Worm (Caenorhabditis elegans) whole organism, midembryonic: ENCODE data around the gene F23A7.8.
"Not testable (repeated sequence)": the region's sequence is repeated elsewhere in the genome, so short reads cannot be mapped to it uniquely, and the experiment has no call there.

Experiments
- T22C8.4 ChIP-seq: fragments of 200-800 bp; sonication (Bioruptor generic); IDR thresholded peaks from 2 replicates; pipeline ENCODE4 v1.3.6; 2022; ENCODE audit warnings: missing genetic modification characterization, missing compliant biosample characterization
- cog-1 ChIP-seq: sonication (generic microtip); optimal IDR thresholded peaks from 2 replicates; lab custom pipeline; 2016; ENCODE audit warnings: missing genetic modification characterization, missing compliant biosample characterization
- flt-1 ChIP-seq: fragments of 200-800 bp; sonication (Bioruptor generic); IDR thresholded peaks from 2 replicates; pipeline ENCODE4 v1.3.6; 2022; ENCODE audit warnings: missing genetic modification characterization, missing compliant biosample characterization
- klf-2 ChIP-seq: fragments of 200-800 bp; sonication (Bioruptor generic); conservative IDR thresholded peaks from 2 replicates; pipeline ENCODE4 v1.3.6; 2022; ENCODE audit warnings: missing genetic modification reagents, missing genetic modification characterization, missing compliant biosample characterization
- med-1 ChIP-seq: sonication (generic microtip); optimal IDR thresholded peaks from 2 replicates; lab custom pipeline; 2017; ENCODE audit warnings: missing genetic modification characterization, mild to moderate bottlenecking, missing compliant biosample characterization, antibody characterized with exemption, missing genetic modification reagents; ENCODE audit not compliant: insufficient read depth
- ref-1 ChIP-seq: fragments of 200-800 bp; sonication (Bioruptor generic); conservative IDR thresholded peaks from 2 replicates; pipeline ENCODE4 v1.3.6; 2022; ENCODE audit warnings: missing genetic modification reagents, missing genetic modification characterization, missing compliant biosample characterization
- tab-1 ChIP-seq: fragments of 200-800 bp; sonication (Bioruptor generic); IDR thresholded peaks from 2 replicates; pipeline ENCODE4 v1.3.6; 2022; ENCODE audit warnings: missing genetic modification characterization, missing compliant biosample characterization
- ztf-23 ChIP-seq: fragments of 200-800 bp; sonication (Bioruptor generic); IDR thresholded peaks from 2 replicates; pipeline ENCODE4 v1.3.6; 2022; ENCODE audit warnings: missing genetic modification reagents, missing genetic modification characterization, missing compliant biosample characterization
- ztf-29 ChIP-seq: fragments of 200-800 bp; sonication (Bioruptor generic); IDR thresholded peaks from 2 replicates; pipeline ENCODE4 v1.3.6; 2022; ENCODE audit warnings: missing genetic modification reagents, missing genetic modification characterization, missing compliant biosample characterization

F23A7.8 gene

DNA sequence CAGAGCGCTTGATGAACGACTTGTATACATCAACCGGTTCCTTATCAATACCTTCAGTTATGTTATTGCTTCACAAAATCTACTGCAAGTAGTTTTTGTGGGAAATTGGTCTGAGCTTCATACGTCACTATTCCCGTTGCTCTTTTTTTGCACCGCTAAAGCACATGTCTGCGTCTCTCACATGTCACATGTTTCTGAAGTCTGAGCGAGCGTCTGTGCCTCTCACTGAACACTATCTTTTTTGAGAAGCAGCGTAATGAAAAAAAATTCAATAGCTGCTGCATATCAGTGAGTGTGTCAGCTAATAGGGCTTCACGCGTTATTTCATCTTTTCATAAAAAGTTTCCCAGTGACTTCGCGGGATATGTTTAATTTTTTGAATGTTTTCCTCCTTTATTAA is 5.1 kb downstream of the F23A7.8 start:
- TF ChIP-seq ref-1 (GFP tag; lab: Robert Waterston, UW), result no peak
- TF ChIP-seq T22C8.4 (GFP tag; lab: Robert Waterston, UW), result no peak
- TF ChIP-seq ztf-29 (GFP tag; lab: Robert Waterston, UW), result no peak
- TF ChIP-seq flt-1 (GFP tag; lab: Robert Waterston, UW), result no peak
- TF ChIP-seq ztf-23, result no peak
- no peak for TF ChIP-seq tab-1 (GFP tag; lab: Robert Waterston, UW)
- no peak for TF ChIP-seq cog-1
- no peak for TF ChIP-seq klf-2 (GFP tag; lab: Robert Waterston, UW)

DNA sequence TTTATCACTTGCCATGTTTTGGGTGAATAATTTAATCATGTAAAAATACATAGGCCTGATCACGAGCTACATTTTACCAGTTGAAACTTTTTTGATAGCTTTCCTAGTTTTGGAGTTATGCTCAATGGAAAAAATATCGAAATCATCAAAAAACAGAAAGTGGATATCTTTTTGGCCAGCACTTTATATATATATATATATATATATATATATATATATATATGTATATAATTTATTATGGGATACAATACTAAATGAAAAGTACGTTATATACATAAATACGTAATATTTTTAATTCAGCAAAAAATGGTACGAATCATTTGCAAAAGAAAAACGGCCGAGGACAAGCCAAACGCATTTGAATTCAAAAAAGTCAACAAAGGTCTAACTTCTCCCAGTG is 6.5 kb downstream of the F23A7.8 start, which contains the start of gene F23A7.3:
Gene F23A7.3 (plus strand): TSS at position 301 of the 400 bp plus-strand sequence.
- not testable (repeated sequence) for TF ChIP-seq flt-1 (GFP tag; lab: Robert Waterston, UW); ztf-29 (GFP tag; lab: Robert Waterston, UW); med-1 (GFP tag; lab: Kevin White, UChicago)

DNA sequence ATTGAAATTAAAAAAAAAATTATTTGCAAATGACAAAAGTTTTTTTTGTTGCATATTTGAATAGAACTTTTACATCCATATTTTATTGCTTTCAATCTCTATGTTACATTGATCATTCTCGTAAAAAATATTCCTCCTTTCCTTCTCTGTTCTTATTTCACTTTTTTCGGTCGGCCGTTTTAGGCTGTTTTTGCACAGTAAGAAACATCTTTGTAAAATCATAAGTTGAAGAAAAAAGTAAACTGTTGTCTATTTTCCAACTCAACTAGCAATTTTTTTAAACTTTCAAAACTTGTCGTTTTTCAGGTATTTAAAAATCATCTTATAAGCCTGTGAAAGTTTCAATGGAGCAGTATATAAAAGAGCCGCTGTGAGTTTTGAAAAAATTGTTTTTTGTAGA is 15.4 kb downstream of the F23A7.8 start, which contains the start of gene F23A7.5:
Gene F23A7.5 (plus strand): TSS at position 301 of the 400 bp plus-strand sequence.
- TF ChIP-seq cog-1, result no peak
- TF ChIP-seq ztf-29 (GFP tag; lab: Robert Waterston, UW), result no peak
- no peak for TF ChIP-seq ztf-23
- no peak for TF ChIP-seq ref-1 (GFP tag; lab: Robert Waterston, UW)
- TF ChIP-seq flt-1 (GFP tag; lab: Robert Waterston, UW), result no peak
- TF ChIP-seq tab-1 (GFP tag; lab: Robert Waterston, UW), result no peak
- TF ChIP-seq med-1 (GFP tag; lab: Kevin White, UChicago), result no peak
- no peak for TF ChIP-seq klf-2 (GFP tag; lab: Robert Waterston, UW)
- TF ChIP-seq T22C8.4 (GFP tag; lab: Robert Waterston, UW), result no peak

DNA sequence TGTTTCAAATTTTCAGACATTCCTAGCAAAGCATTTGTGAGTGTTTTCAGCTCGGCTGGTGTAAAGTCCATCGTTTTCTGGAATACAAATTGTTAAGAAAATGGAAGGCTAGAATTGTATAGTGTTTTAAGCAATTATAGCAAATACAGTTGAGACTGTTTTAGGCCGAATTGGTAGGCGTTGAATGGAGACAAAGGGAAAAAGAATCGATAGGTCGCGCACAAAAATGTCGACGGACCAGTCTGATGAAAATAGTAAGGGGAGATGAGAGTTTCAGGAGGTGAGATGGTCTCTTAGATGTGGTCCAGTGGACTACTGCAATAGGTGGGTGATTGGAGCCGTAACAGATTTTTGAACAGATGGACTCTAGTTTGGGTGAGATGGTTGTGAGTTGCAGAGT is 27.5 kb downstream of the F23A7.8 start:
- TF ChIP-seq klf-2 (GFP tag; lab: Robert Waterston, UW) (no peak), ref-1 (GFP tag; lab: Robert Waterston, UW) (no peak), ztf-29 (GFP tag; lab: Robert Waterston, UW) (no peak), tab-1 (GFP tag; lab: Robert Waterston, UW) (no peak), flt-1 (GFP tag; lab: Robert Waterston, UW) (no peak), T22C8.4 (GFP tag; lab: Robert Waterston, UW) (no peak), cog-1 (no peak), ztf-23 (no peak), med-1 (GFP tag; lab: Kevin White, UChicago) (no peak)

DNA sequence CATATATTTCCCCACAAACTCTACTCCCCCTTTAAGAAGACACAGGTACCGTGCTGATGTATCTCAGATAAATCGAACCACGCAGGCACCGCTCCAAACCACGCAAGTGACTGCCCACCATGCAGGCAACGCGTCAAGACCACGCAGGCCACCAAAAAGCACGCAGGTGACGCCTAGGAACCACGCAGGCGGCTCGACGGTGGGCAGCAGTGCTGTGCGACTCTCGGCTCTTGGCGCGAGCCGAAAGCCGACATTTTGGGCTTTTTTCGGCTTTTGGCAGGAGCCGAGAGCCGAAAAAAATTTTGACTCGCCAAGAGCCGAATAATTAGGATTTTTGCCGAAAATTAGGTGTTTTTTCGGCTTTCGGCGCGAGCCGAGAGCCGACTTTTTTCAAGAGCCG is 30.0 kb downstream of the F23A7.8 start:
- TF ChIP-seq ztf-29 (GFP tag; lab: Robert Waterston, UW) (no peak), klf-2 (GFP tag; lab: Robert Waterston, UW) (no peak), cog-1 (no peak), med-1 (GFP tag; lab: Kevin White, UChicago) (no peak), ztf-23 (no peak), T22C8.4 (GFP tag; lab: Robert Waterston, UW) (no peak), tab-1 (GFP tag; lab: Robert Waterston, UW) (0 out of 2 replicates have a peak, but pooled peaks have one; percentile 25)

DNA sequence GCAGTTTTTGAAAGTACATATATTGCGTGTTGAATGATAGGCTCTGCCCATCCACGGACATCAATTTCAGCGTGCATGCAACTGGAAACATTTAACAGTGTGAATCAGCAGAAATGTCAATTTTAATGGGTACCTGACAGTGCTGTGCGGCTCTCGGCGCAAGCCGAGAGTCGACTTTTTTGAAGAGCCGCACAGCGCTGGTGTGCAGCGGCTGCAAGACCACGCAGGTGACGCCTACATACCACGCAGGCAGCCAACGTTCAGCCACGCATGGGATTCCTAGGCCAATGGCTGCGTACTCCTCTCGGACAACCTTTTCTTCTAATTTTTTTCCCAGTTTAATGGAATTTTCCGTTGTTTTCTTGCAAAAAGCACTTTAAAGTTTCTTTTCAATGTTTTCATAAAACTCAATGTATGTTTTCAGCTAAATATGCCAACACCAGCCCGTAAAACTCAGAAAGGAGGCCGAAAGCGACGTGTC is 31.6 kb downstream of the F23A7.8 start, which contains the start of gene W10G6.1:
Gene W10G6.1 (plus strand): TSS at position 431 of the 481 bp plus-strand sequence.
- no peak for TF ChIP-seq ztf-29 (GFP tag; lab: Robert Waterston, UW)
- TF ChIP-seq T22C8.4 (GFP tag; lab: Robert Waterston, UW), result no peak
- TF ChIP-seq cog-1, result no peak
- no peak for TF ChIP-seq tab-1 (GFP tag; lab: Robert Waterston, UW)
- no peak for TF ChIP-seq med-1 (GFP tag; lab: Kevin White, UChicago)
- no peak for TF ChIP-seq ztf-23
- no peak for TF ChIP-seq klf-2 (GFP tag; lab: Robert Waterston, UW)
- no peak for TF ChIP-seq flt-1 (GFP tag; lab: Robert Waterston, UW)
- no peak for TF ChIP-seq ref-1 (GFP tag; lab: Robert Waterston, UW)

DNA sequence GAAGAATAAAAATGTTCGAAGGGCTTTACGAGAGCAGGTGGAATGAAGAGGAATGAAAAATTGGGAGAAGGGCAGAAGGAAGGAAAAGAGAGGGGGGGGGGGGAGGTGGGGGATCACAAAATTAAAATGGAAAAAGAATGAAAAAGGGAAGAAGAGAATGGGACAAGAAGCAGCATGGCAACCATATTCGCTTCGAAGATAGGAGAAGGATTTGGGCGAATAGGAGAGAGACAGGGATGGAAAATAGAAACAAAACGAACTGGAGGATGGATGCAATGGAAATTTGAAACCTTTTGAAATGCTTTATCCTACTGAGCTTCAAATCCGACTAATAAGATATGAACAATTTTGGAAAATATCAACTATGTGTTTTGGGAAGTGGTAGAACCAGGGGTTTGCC is 37.5 kb downstream of the F23A7.8 start, which contains the start of gene W10G6.6:
Gene W10G6.6 (minus strand): TSS at position 101 of the 400 bp plus-strand sequence.
- TF ChIP-seq med-1 (GFP tag; lab: Kevin White, UChicago), result no peak
- TF ChIP-seq ref-1 (GFP tag; lab: Robert Waterston, UW), result no peak
- no peak for TF ChIP-seq ztf-29 (GFP tag; lab: Robert Waterston, UW)
- no peak for TF ChIP-seq flt-1 (GFP tag; lab: Robert Waterston, UW)
- TF ChIP-seq cog-1, result no peak
- no peak for TF ChIP-seq ztf-23
- no peak for TF ChIP-seq klf-2 (GFP tag; lab: Robert Waterston, UW)
- TF ChIP-seq tab-1 (GFP tag; lab: Robert Waterston, UW), result no peak
- no peak for TF ChIP-seq T22C8.4 (GFP tag; lab: Robert Waterston, UW)

DNA sequence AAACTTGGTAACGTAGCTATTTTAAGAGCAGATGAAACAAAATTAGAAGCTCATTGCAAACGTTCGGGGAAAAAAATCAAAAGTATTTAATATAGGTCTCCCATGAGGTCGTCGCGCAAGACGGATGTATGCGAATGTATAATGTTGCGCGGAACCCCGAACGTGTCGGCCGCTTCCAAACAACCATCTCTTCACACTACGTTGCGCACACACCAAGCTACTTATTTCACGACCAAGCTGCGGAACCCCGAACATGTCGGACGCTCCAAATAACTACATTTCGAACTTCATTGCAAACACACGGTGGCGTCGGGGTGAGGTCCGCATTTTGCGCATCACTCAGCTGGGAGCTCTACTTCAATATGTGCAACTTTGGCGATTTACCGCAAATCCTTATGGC is 45.3 kb downstream of the F23A7.8 start:
- no peak for TF ChIP-seq tab-1 (GFP tag; lab: Robert Waterston, UW)
- TF ChIP-seq med-1 (GFP tag; lab: Kevin White, UChicago), result no peak
- no peak for TF ChIP-seq ztf-23
- TF ChIP-seq cog-1, result no peak
- no peak for TF ChIP-seq klf-2 (GFP tag; lab: Robert Waterston, UW)
- no peak for TF ChIP-seq T22C8.4 (GFP tag; lab: Robert Waterston, UW)

DNA sequence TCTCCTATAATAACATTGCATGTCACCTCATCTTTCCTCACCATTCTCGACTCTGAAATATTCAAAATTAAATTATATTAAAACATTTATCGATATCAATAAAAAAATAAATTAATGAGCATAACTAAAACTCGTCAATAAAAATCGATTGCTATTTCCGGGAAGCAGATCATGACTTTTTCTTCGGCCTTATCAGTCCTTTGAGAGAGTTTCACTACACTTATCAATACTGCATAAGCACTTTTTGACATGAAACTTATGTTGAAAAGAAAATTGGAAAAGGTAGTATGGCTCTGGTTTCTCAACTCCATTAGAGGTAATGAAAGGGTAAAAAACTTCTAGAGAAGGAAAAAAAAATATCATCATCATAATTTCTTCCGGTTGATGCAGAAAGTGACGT is 46.9 kb downstream of the F23A7.8 start:
- TF ChIP-seq ref-1 (GFP tag; lab: Robert Waterston, UW) (no peak), flt-1 (GFP tag; lab: Robert Waterston, UW) (no peak), tab-1 (GFP tag; lab: Robert Waterston, UW) (no peak), klf-2 (GFP tag; lab: Robert Waterston, UW) (no peak), med-1 (GFP tag; lab: Kevin White, UChicago) (no peak), T22C8.4 (GFP tag; lab: Robert Waterston, UW) (no peak)
